Worm (Caenorhabditis elegans) whole organism, L1 larva: ENCODE measurements around the gene Y66D12A.24.

Experiments used
- C04F5.9 ChIP-seq: sonication (generic microtip); optimal IDR thresholded peaks from 2 replicates; lab custom pipeline; 2016; ENCODE audit warnings: missing genetic modification characterization, missing compliant biosample characterization
- dsc-1 ChIP-seq: sonication (generic microtip); optimal IDR thresholded peaks from 2 replicates; lab custom pipeline; 2016; ENCODE audit warnings: mild to moderate bottlenecking, missing genetic modification characterization, missing compliant biosample characterization
- lin-39 ChIP-seq: fragments of 150-350 bp; optimal IDR thresholded peaks from 2 replicates; lab custom pipeline; 2014; ENCODE audit warnings: missing biosample characterization, missing genetic modification reagents, missing genetic modification characterization
- mep-1 ChIP-seq: fragments of 150-350 bp; optimal IDR thresholded peaks from 2 replicates; lab custom pipeline; 2014; ENCODE audit warnings: missing biosample characterization, missing genetic modification characterization
- nhr-237 ChIP-seq: fragments of 150-350 bp; optimal IDR thresholded peaks from 2 replicates; lab custom pipeline; 2014; ENCODE audit warnings: missing biosample characterization, missing genetic modification characterization
- skn-1 ChIP-seq: fragments of 150-350 bp; optimal IDR thresholded peaks from 2 replicates; lab custom pipeline; 2014; ENCODE audit warnings: missing biosample characterization, missing genetic modification characterization
- tbx-2 ChIP-seq: sonication (generic microtip); optimal IDR thresholded peaks from 2 replicates; lab custom pipeline; 2016; ENCODE audit warnings: missing genetic modification characterization, missing compliant biosample characterization

- TF ChIP-seq lin-39 (tag; lab: Kevin White, UChicago) (no peak), skn-1 (tag; lab: Kevin White, UChicago) (no peak), nhr-237 (tag; lab: Kevin White, UChicago) (no peak), mep-1 (tag; lab: Kevin White, UChicago) (no peak), C04F5.9 (tag; lab: Kevin White, UChicago) (no peak), tbx-2 (tag; lab: Kevin White, UChicago) (no peak), dsc-1 (tag; lab: Kevin White, UChicago) (no peak)
Observed at ce11 chrIII:11466420-11467188, 30.1 kb upstream of the Y66D12A.24 start.
